Fruit fly (Drosophila melanogaster): ENCODE results near the gene RhoL.

RhoL gene

dm6 chr3R:9504355-9504754 lies 2.0 kb upstream of the RhoL start, which contains the start of gene CG8149 (continued):
- TF ChIP-seq CG7928 (GFP tag; optimal IDR thresholded peaks at IDR 0.05) (no peak), CG2199 (GFP tag; IDR thresholded peaks at IDR 0.05) (no peak), exex (tag; optimal IDR thresholded peaks at IDR 0.05) (peak; percentile 59), sc (optimal IDR thresholded peaks at IDR 0.05) (no peak), sc (GFP tag; optimal IDR thresholded peaks at IDR 0.05) (no peak), ATbp (GFP tag; optimal IDR thresholded peaks at IDR 0.05) (no peak), ttk (GFP tag; IDR thresholded peaks at IDR 0.05) (no peak), CG13424 (tag; optimal IDR thresholded peaks at IDR 0.05) (peak; percentile 44), CG12219 (GFP tag; optimal IDR thresholded peaks at IDR 0.05) (no peak), Dfd (GFP tag; optimal IDR thresholded peaks at IDR 0.05) (no peak), Scr (GFP tag; IDR thresholded peaks at IDR 0.05; ENCODE audit: partially characterized antibody) (peak; percentile 96), Nf-YB (GFP tag; optimal IDR thresholded peaks at IDR 0.05) (no peak), dysf (GFP tag; IDR thresholded peaks at IDR 0.05) (no peak), NC2α (GFP tag; optimal IDR thresholded peaks at IDR 0.05) (no peak), CG17802 (tag; optimal IDR thresholded peaks at IDR 0.05) (no peak), az2 (GFP tag; optimal IDR thresholded peaks at IDR 0.05) (no peak), CG10366 (GFP tag; IDR thresholded peaks at IDR 0.05) (no peak), en (GFP tag; optimal IDR thresholded peaks at IDR 0.05) (no peak), peb (GFP tag; IDR thresholded peaks at IDR 0.05) (no peak), Fer2 (tag; optimal IDR thresholded peaks at IDR 0.05) (no peak), CG17568 (GFP tag; optimal IDR thresholded peaks at IDR 0.05) (peak; percentile 25), grau (tag; optimal IDR thresholded peaks at IDR 0.05) (peak; percentile 34)

- no peak for TF ChIP-seq CG3407 (GFP tag; optimal IDR thresholded peaks at IDR 0.05)
- no peak for TF ChIP-seq CG12104 (GFP tag; optimal IDR thresholded peaks at IDR 0.05)
- no peak for TF ChIP-seq CG6175 (GFP tag; IDR thresholded peaks at IDR 0.05)
- peak; percentile 16 for TF ChIP-seq nom (GFP tag; optimal IDR thresholded peaks at IDR 0.05)
- no peak for TF ChIP-seq CTCF (GFP tag; optimal IDR thresholded peaks at IDR 0.05)
- no peak for TF ChIP-seq Taf1 (GFP tag; IDR thresholded peaks at IDR 0.05)
- no peak for TF ChIP-seq CG6813 (GFP tag; optimal IDR thresholded peaks at IDR 0.05)
- TF ChIP-seq GATAe (GFP tag; conservative IDR thresholded peaks at IDR 0.05): no peak
- TF ChIP-seq CG7745 (tag; optimal IDR thresholded peaks at IDR 0.05): no peak
- no peak for TF ChIP-seq Kr (GFP tag; optimal IDR thresholded peaks at IDR 0.05)
- peak; percentile 47; the same call in 1 of the 2 replicates for TF ChIP-seq crol (GFP tag; IDR thresholded peaks at IDR 0.05)
- no peak for TF ChIP-seq ftz-f1 (GFP tag; optimal IDR thresholded peaks at IDR 0.05)
- no peak for TF ChIP-seq mam (GFP tag; optimal IDR thresholded peaks at IDR 0.05)
- no peak for TF ChIP-seq Fer1 (GFP tag; optimal IDR thresholded peaks at IDR 0.05)
- TF ChIP-seq unpg (GFP tag; optimal IDR thresholded peaks at IDR 0.05): no peak
- no peak for TF ChIP-seq pum (GFP tag; optimal IDR thresholded peaks at IDR 0.05)
- TF ChIP-seq Atf6 (GFP tag; IDR thresholded peaks at IDR 0.05): no peak
- no peak for TF ChIP-seq fd102C (GFP tag; optimal IDR thresholded peaks at IDR 0.05)
- TF ChIP-seq ci (GFP tag; IDR thresholded peaks at IDR 0.05): peak; percentile 36; the same call in 1 of the 3 replicates
- TF ChIP-seq CG11695 (GFP tag; IDR thresholded peaks at IDR 0.05): 0 out of 3 replicates have a peak, but pooled peaks have one; percentile 10
- no peak for TF ChIP-seq Lhr (GFP tag; optimal IDR thresholded peaks at IDR 0.05)
- no peak for TF ChIP-seq CG11093 (GFP tag; IDR thresholded peaks at IDR 0.05)
- no peak for TF ChIP-seq CG7271 (tag; optimal IDR thresholded peaks at IDR 0.05)
- TF ChIP-seq ara (GFP tag; IDR thresholded peaks at IDR 0.05): 0 out of 2 replicates have a peak, but pooled peaks have one; percentile 38
- TF ChIP-seq chm (GFP tag; IDR thresholded peaks at IDR 0.05): 0 out of 2 replicates have a peak, but pooled peaks have one; percentile 27
- no peak for TF ChIP-seq CG9609 (GFP tag; optimal IDR thresholded peaks at IDR 0.05)
- TF ChIP-seq CG4730 (GFP tag; IDR thresholded peaks at IDR 0.05): no peak
- TF ChIP-seq CG4424 (GFP tag; optimal IDR thresholded peaks at IDR 0.05): no peak
- TF ChIP-seq D19B (GFP tag; optimal IDR thresholded peaks at IDR 0.05): no peak
Measured at dm6 chr3R:9503329-9504088, 1.1 kb upstream of the RhoL start.
